Fruit fly (Drosophila melanogaster): ENCODE results near the gene CG33272.

The CG33272 gene

dm6 chr3L:11534391-11535246, 24.2 kb upstream of the CG33272 start (continued):
- peak; percentile 23 for TF ChIP-seq CG8388 (GFP tag; optimal IDR thresholded peaks at IDR 0.05)
- TF ChIP-seq sim (GFP tag; IDR thresholded peaks at IDR 0.05): no peak
- TF ChIP-seq CG2712 (tag; optimal IDR thresholded peaks at IDR 0.05): peak; percentile 4
- peak; percentile 39 for TF ChIP-seq CG32532 (GFP tag; IDR thresholded peaks at IDR 0.05)
- peak; percentile 53; the same call in 1 of the 2 replicates for TF ChIP-seq CG9932 (GFP tag; IDR thresholded peaks at IDR 0.05)
- no peak for TF ChIP-seq CG17612 (GFP tag; IDR thresholded peaks at IDR 0.05)
- TF ChIP-seq CG5245 (GFP tag; optimal IDR thresholded peaks at IDR 0.05): no peak
- TF ChIP-seq CG2120 (GFP tag; optimal IDR thresholded peaks at IDR 0.05): no peak
- no peak for TF ChIP-seq CG12942 (GFP tag; optimal IDR thresholded peaks at IDR 0.05)
- TF ChIP-seq CG17912 (GFP tag; optimal IDR thresholded peaks at IDR 0.05): no peak
- TF ChIP-seq CG12391 (tag; optimal IDR thresholded peaks at IDR 0.05): peak; percentile 24
- no peak for TF ChIP-seq Fer2 (tag; optimal IDR thresholded peaks at IDR 0.05)
- no peak for TF ChIP-seq CG6175 (GFP tag; IDR thresholded peaks at IDR 0.05)
- TF ChIP-seq CoRest (tag; optimal IDR thresholded peaks at IDR 0.05): peak; percentile 54

DNA sequence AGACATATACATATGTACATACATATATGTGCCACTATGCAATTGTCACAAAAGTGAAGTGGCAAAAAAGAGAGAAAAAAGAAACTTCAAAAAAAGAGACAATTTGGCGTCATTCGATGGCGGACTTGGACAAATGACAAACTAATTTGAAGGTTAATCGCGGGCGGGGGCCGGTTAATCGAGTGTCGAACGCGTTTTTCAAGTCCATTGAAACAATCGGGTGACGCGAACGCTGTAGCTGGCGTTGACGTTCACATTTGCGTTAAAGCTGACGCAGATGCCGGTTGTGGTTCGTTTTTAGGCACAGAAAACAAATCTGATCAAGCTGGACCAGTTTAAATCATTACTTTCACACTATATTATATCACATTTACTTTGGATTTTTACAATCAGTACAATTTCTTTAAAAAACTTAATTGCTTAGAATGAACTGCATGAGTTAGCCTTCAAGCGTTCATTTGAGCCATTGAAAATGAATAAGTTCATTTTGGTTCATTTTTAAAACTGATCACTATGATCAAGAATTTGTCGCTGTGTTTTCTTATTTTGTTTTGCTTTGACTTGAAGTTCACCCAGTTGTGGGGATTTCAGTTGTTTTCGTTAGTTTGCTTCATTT, 23.4 kb upstream of the CG33272 start:
- TF ChIP-seq chn (GFP tag; optimal IDR thresholded peaks at IDR 0.05): no peak
- no peak for TF ChIP-seq grn (GFP tag; optimal IDR thresholded peaks at IDR 0.05)
- no peak for TF ChIP-seq tx (GFP tag; optimal IDR thresholded peaks at IDR 0.05)
- peak; percentile 22 for TF ChIP-seq CG6765 (GFP tag; optimal IDR thresholded peaks at IDR 0.05)
- TF ChIP-seq CG4424 (GFP tag; optimal IDR thresholded peaks at IDR 0.05): peak; percentile 33
- TF ChIP-seq Sin3A (optimal IDR thresholded peaks at IDR 0.05): no peak
- no peak for TF ChIP-seq Doc3 (GFP tag; IDR thresholded peaks at IDR 0.05; ENCODE audit: partially characterized antibody)
- no peak for TF ChIP-seq vnd (GFP tag; IDR thresholded peaks at IDR 0.05; ENCODE audit: partially characterized antibody)
- TF ChIP-seq ems (GFP tag; optimal IDR thresholded peaks at IDR 0.05): no peak
- peak; percentile 45; the same call in 1 of the 3 replicates for TF ChIP-seq Mrtf (GFP tag; IDR thresholded peaks at IDR 0.05)
- TF ChIP-seq CG17912 (GFP tag; optimal IDR thresholded peaks at IDR 0.05): no peak
- peak; percentile 17 for TF ChIP-seq CG2712 (tag; optimal IDR thresholded peaks at IDR 0.05)
- TF ChIP-seq Usf (GFP tag; optimal IDR thresholded peaks at IDR 0.05): no peak
- peak; percentile 61 for TF ChIP-seq CG3281 (GFP tag; optimal IDR thresholded peaks at IDR 0.05)
- peak; percentile 5 for TF ChIP-seq Xbp1 (GFP tag; optimal IDR thresholded peaks at IDR 0.05)
- no peak for TF ChIP-seq Side (GFP tag; optimal IDR thresholded peaks at IDR 0.05)
- TF ChIP-seq gcm2 (GFP tag; optimal IDR thresholded peaks at IDR 0.05): no peak
- TF ChIP-seq CG6689 (GFP tag; IDR thresholded peaks at IDR 0.05): 0 out of 2 replicates have a peak, but pooled peaks have one; percentile 23
- no peak for TF ChIP-seq CG11398 (GFP tag; optimal IDR thresholded peaks at IDR 0.05)
- TF ChIP-seq CG7987 (GFP tag; optimal IDR thresholded peaks at IDR 0.05): no peak
- no peak for TF ChIP-seq CG2875 (GFP tag; optimal IDR thresholded peaks at IDR 0.05)
- no peak for TF ChIP-seq pb (GFP tag; optimal IDR thresholded peaks at IDR 0.05)
- TF ChIP-seq CG4328 (GFP tag; optimal IDR thresholded peaks at IDR 0.05): peak; percentile 13
- TF ChIP-seq CG11085 (GFP tag; IDR thresholded peaks at IDR 0.05): no peak
- TF ChIP-seq CG34376 (GFP tag; optimal IDR thresholded peaks at IDR 0.05): peak; percentile 78
- no peak for TF ChIP-seq Hr3 (GFP tag; optimal IDR thresholded peaks at IDR 0.05)
- TF ChIP-seq Chrac-16 (GFP tag; optimal IDR thresholded peaks at IDR 0.05): no peak
- TF ChIP-seq CG4730 (GFP tag; IDR thresholded peaks at IDR 0.05): no peak
- no peak for TF ChIP-seq CG17612 (GFP tag; IDR thresholded peaks at IDR 0.05)
- TF ChIP-seq CG31224 (GFP tag; IDR thresholded peaks at IDR 0.05): 0 out of 2 replicates have a peak, but pooled peaks have one; percentile 7
- no peak for TF ChIP-seq Scr (GFP tag; IDR thresholded peaks at IDR 0.05; ENCODE audit: partially characterized antibody)
- TF ChIP-seq oc (tag; optimal IDR thresholded peaks at IDR 0.05): no peak
- peak; percentile 60 for TF ChIP-seq CG11504 (tag; optimal IDR thresholded peaks at IDR 0.05)
- peak; percentile 80 for TF ChIP-seq row (GFP tag; IDR thresholded peaks at IDR 0.05)
- no peak for TF ChIP-seq Bdp1 (GFP tag; optimal IDR thresholded peaks at IDR 0.05)
- TF ChIP-seq CG15696 (tag; optimal IDR thresholded peaks at IDR 0.05): no peak
- TF ChIP-seq pho (GFP tag; optimal IDR thresholded peaks at IDR 0.05): peak; percentile 40
